Fruit fly (Drosophila melanogaster) whole organism: Measurements from ENCODE around the gene CG1986.

ENCODE experiments used
- CG8478 ChIP-seq: fragments of >200 bp; optimal IDR thresholded peaks from 2 replicates; lab custom pipeline; 2018; ENCODE audit warnings: inconsistent platforms
- Dll ChIP-seq: fragments of >200 bp; optimal IDR thresholded peaks from 2 replicates; lab custom pipeline; 2017
- EcR ChIP-seq, 2 experiments: fragments of >200 bp; optimal IDR thresholded peaks; 2 replicates each; lab custom pipeline; 2017; ENCODE audit warnings: missing biosample characterization in 2 of 2, missing genetic modification characterization in 2 of 2, missing genetic modification reagents in 2 of 2
- pan ChIP-seq: fragments of >200 bp; optimal IDR thresholded peaks from 2 replicates; lab custom pipeline; 2017
- psq ChIP-seq: fragments of >200 bp; optimal IDR thresholded peaks from 2 replicates; lab custom pipeline; 2017
- usp ChIP-seq: fragments of >200 bp; optimal IDR thresholded peaks from 2 replicates; lab custom pipeline; 2017; ENCODE audit warnings: missing biosample characterization, missing genetic modification characterization, mixed read lengths

CG1986 gene

DNA sequence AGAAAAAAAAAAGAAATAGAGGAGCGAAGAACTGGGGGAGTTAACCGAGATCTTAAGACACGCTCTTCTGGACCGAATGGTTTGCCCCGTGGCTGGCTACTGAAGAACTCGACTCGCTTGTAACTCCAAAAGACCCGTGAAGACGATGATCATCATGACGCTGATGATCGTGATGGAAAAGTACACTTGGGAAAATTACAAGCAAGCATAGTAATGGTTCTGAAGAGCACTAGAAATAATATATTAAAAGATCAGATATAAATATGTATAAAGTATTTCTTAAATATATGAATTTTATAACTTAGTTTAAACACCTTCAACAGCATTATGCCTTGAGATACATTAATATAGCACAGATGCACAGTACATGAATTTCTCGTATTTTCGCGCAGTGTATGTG, at the start of gene CG1986:
TSS of gene CG1986 (minus strand) at position 101 of the 400 bp plus-strand sequence.
- TF ChIP-seq CG8478 (lab: Kevin White, UChicago) = no peak
- no peak for TF ChIP-seq usp (GFP tag; lab: Kevin White, UChicago)
- no peak for TF ChIP-seq psq (lab: Kevin White, UChicago)
- no peak for TF ChIP-seq Dll
- TF ChIP-seq pan (lab: Kevin White, UChicago) = no peak
- no peak for TF ChIP-seq EcR (GFP tag; optimal IDR thresholded peaks at IDR 0.05; lab: Kevin White, UChicago)

DNA sequence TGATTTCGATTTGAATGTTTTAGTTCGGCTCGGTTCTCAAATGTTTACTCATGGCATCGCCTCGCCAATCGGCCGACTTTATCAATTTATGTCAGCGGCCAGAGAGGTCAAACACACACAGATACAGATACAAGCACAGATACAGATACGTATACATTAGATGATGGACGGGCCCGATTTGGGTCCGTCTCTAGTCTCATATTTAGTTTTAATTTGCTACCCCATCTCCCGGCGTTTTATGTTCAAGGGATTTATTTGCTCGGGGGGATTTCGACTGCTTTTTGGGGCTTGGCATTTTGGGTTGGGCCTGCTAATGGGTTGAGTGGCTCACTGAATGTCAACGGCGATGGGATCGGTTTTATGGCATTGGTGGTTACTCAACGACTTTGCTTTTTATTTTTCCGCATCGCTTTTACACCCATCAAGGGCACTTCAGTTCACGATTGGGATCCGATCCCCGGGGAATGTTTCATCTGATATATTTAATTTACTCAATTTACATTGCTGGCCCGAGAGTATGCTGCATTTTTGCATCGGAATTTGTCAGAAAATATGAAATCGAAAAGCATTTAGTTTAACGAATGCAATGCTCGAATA, 21.5 kb upstream of the CG1986 start:
- TF ChIP-seq Dll (no peak), CG8478 (lab: Kevin White, UChicago) (no peak), psq (lab: Kevin White, UChicago) (no peak), usp (GFP tag; lab: Kevin White, UChicago) (no peak), pan (lab: Kevin White, UChicago) (no peak), EcR (GFP tag; optimal IDR thresholded peaks at IDR 0.05; lab: Kevin White, UChicago) (no peak)

DNA sequence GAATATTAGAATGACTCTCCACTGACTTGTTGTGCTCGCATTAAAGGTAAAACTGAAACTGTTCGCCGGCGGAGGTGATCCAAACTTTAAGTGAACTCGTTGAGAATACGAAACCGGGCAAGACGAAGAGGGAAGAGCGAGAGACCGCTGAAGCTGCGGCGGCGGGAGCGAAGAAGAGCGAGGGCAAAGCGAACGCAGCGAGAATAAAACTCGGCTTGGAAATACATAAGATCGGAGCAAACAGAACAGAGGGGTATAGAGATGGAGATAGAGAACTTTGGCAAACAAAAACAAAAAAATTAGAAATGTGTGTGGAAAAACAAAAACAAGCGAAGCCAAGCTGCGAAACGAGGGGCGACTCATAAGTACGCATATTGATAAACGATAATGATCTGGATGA, 20.0 kb upstream of the CG1986 start, which contains the start of gene Idgf4:
TSS of gene Idgf4 (minus strand) at position 67 of the 400 bp plus-strand sequence.
- TF ChIP-seq Dll (no peak), psq (lab: Kevin White, UChicago) (no peak), CG8478 (lab: Kevin White, UChicago) (no peak), EcR (GFP tag; optimal IDR thresholded peaks at IDR 0.05; lab: Kevin White, UChicago) (no peak), pan (lab: Kevin White, UChicago) (no peak), usp (GFP tag; lab: Kevin White, UChicago) (no peak)

DNA sequence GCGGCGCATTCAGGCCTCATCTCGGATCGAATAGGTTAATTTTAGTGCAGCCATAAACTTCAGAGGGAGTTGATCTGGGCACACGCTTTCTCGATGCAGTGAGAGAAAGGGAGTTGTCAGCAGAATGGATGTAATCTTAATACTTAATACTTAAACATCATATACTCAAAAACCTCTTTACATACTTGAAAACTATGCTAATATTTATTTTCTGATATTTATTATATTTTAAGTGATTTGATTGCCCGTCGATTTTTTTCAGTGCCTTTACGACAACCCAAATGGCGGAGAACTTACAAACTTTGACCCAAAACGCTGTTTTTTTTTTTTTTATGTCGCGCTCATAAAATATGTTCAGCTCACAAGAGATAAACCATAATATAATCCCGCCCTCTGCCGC, 825 bp upstream of the CG1986 start:
- no peak for TF ChIP-seq CG8478 (lab: Kevin White, UChicago)
- TF ChIP-seq EcR (GFP tag; optimal IDR thresholded peaks at IDR 0.05; lab: Kevin White, UChicago) = no peak
- no peak for TF ChIP-seq pan (lab: Kevin White, UChicago)
- no peak for TF ChIP-seq psq (lab: Kevin White, UChicago)
- no peak for TF ChIP-seq Dll
- TF ChIP-seq usp (GFP tag; lab: Kevin White, UChicago) = no peak

DNA sequence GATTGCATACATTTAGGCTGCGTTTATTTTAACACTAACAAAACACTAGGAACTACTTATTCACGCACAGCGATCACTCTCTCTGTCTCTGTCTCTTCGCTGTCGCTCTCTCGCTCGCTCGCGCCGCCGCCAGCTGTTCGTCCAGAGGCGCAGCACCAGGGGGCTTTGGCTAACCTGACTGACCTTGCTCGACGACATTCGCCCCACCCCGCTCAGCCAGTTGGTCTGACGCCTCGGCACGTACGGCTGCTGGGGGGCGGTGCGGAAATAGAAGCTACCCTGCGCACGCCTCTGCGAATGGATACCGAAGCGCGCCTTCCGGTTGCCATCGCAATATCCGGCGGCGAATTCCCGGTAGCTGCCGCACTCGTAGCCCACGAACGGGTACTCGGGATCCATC, 1.5 kb downstream of the CG1986 start:
- TF ChIP-seq usp (GFP tag; lab: Kevin White, UChicago) = no peak
- no peak for TF ChIP-seq pan (lab: Kevin White, UChicago)
- TF ChIP-seq EcR (GFP tag; optimal IDR thresholded peaks at IDR 0.05; lab: Kevin White, UChicago) = no peak
- no peak for TF ChIP-seq psq (lab: Kevin White, UChicago)
- TF ChIP-seq Dll = no peak
- no peak for TF ChIP-seq CG8478 (lab: Kevin White, UChicago)

DNA sequence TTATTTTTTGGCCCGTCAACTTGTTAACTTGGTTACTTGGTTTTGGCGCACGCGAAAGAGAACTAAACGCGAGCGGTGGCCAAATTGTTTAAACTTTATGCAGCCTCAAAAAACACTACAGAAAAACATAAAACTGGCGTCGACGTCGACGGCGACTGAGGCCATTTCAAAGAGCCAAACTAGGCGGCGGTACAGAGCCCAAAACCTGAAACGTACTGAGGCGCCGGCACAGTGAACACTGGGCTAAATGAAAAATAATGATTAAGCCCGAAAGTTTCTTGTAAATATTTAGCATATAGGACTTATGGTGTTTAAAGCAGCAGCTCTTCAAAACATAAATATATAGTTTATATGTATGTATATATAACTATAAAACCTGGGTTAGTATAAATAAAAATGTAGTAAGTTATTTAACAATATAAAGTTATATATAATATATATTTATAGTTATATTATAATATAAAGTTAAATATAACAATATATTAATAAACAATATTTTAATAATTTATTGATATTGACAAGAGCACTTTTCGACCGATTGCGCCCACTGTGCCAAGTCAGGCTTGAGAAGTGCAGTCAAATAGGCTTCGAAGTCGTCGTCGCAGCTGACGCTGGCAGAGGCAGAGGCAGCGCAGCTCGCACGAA, 11.3 kb downstream of the CG1986 start, which contains the start of gene CG15249:
TSS of gene CG15249 (minus strand) at position 51 of the 645 bp plus-strand sequence.
- no peak for TF ChIP-seq EcR (GFP tag; optimal IDR thresholded peaks at IDR 0.05; lab: Kevin White, UChicago)
- no peak for TF ChIP-seq Dll
- TF ChIP-seq usp (GFP tag; lab: Kevin White, UChicago) = no peak
- no peak for TF ChIP-seq pan (lab: Kevin White, UChicago)
- no peak for TF ChIP-seq CG8478 (lab: Kevin White, UChicago)
- TF ChIP-seq psq (lab: Kevin White, UChicago) = no peak

DNA sequence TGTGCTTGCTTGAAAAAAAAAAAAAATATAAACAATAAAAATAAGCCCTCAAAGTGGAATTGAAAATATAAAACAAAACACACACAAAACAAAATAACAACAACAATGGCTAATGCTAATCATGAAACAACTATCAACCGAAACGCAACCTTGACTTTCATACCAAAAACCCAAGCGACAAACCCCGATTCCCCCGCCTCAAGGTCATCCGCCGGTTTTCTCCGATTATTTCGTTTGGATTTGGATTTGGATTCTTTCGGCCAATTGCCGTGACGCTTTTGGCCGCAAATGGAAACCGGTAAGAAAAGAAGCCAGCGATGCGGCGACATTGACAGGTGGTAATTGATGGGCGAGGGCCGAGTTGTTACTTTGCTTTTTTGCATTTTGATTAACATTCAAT, 13.3 kb downstream of the CG1986 start:
- TF ChIP-seq Dll (no peak), CG8478 (lab: Kevin White, UChicago) (no peak), psq (lab: Kevin White, UChicago) (no peak), pan (lab: Kevin White, UChicago) (no peak), EcR (GFP tag; optimal IDR thresholded peaks at IDR 0.05; lab: Kevin White, UChicago) (no peak), usp (GFP tag; lab: Kevin White, UChicago) (no peak)

DNA sequence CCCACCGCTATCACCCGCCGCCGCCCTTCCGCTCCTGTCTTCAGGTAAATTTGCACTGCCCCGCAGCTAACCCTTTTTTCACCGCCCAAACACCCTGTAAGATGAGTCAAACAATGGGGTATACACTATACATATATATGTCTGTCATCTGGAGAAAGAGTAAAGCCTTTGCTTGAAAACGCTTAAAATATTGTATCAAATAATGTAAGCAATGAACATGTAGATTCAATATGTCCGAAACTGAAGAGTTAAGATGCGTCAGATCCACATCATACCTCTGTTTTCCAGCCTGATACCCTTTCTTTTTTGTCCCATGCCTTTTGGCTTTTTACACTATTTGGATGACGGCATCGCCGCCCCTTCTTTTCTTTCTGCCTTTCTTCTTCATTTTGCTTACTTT, 18.1 kb downstream of the CG1986 start:
- TF ChIP-seq CG8478 (lab: Kevin White, UChicago) = no peak
- TF ChIP-seq pan (lab: Kevin White, UChicago) = peak; percentile 50
- no peak for TF ChIP-seq EcR (GFP tag; optimal IDR thresholded peaks at IDR 0.05; lab: Kevin White, UChicago)

DNA sequence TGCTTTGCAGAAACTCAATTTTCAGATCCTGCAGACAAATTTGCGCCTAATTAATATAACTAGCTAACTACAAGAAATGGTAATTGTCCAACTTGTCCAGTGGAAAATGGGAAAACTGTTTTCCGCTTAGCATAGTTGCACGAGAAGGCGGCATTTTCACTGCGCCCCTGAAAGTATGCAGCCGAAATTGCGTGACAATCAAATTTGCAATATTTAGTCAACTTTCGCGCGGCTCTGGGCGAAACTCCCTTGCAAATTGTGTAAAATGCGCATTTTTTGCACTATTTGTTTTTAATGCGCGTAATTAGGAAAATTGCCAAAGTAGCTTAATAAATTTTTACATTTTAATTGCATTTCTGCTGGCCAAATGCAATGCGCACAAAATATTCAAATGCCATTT, 21.2 kb downstream of the CG1986 start:
- TF ChIP-seq usp (GFP tag; lab: Kevin White, UChicago) (no peak), EcR (GFP tag; optimal IDR thresholded peaks at IDR 0.05; lab: Kevin White, UChicago) (no peak), CG8478 (lab: Kevin White, UChicago) (no peak), pan (lab: Kevin White, UChicago) (no peak), psq (lab: Kevin White, UChicago) (no peak), Dll (no peak)

DNA sequence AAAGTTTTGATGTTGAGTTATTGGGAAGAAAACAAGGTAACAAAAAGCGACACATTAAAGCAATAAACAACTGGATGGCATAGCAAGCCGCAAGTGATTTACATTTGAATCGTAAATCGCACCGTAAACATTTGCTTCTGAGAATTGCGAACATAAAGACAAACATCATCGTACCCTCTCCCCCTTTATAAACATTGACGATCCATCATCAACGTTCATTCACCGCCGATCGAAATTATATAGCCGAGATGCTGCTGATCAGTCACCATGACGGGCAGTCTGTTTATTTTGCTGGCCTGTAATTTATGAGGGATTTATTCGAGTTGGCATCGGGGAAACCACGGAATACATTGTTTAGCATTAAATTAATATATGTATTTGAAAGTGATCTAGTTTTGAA, 25.6 kb downstream of the CG1986 start:
- no peak for TF ChIP-seq psq (lab: Kevin White, UChicago)
- no peak for TF ChIP-seq Dll
- no peak for TF ChIP-seq EcR (GFP tag; optimal IDR thresholded peaks at IDR 0.05; lab: Kevin White, UChicago)
- no peak for TF ChIP-seq usp (GFP tag; lab: Kevin White, UChicago)
- no peak for TF ChIP-seq CG8478 (lab: Kevin White, UChicago)
- TF ChIP-seq pan (lab: Kevin White, UChicago) = no peak

DNA sequence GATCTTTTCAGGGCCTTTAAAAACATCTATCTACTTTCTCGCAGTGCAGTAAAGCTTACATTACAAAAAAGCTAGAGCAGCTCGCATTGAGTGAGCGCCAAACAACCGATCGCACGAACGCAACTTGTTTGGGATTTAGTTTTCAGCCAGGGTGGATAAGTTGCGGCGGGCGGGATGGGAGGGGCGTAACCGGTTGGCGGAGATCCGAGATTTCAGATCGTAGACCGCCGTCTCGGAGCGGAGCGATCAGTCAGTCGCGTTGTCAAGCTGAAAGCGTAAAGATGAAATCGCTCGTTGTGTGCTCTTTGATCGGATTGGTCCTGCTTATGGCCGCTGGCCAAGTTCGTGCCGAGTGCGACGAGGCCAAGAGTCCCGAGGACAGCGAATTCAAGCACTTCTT, 26.7 kb downstream of the CG1986 start, which contains the start of gene CG9691:
TSS of gene CG9691 (plus strand) at position 222 of the 400 bp plus-strand sequence.
- TF ChIP-seq CG8478 (lab: Kevin White, UChicago) (no peak), usp (GFP tag; lab: Kevin White, UChicago) (no peak), pan (lab: Kevin White, UChicago) (no peak), Dll (no peak), EcR (GFP tag; optimal IDR thresholded peaks at IDR 0.05; lab: Kevin White, UChicago) (no peak), psq (lab: Kevin White, UChicago) (no peak)
